Fruit fly (Drosophila melanogaster): ENCODE measurements around the gene CG13919.

The CG13919 gene

dm6 chr3L:1668504-1668903 lies 23.2 kb downstream of the CG13919 start, which contains the start of gene RpL23A:
Gene RpL23A, minus strand, starts transcription at chr3L:1668654.
- TF ChIP-seq CG9705 (GFP tag; optimal IDR thresholded peaks at IDR 0.05) (peak; percentile 94), woc (GFP tag; optimal IDR thresholded peaks at IDR 0.05) (peak; percentile 32), rgr (GFP tag; optimal IDR thresholded peaks at IDR 0.05) (peak; percentile 96), Sp1 (GFP tag; optimal IDR thresholded peaks at IDR 0.05) (peak; percentile 89), Hr83 (GFP tag; optimal IDR thresholded peaks at IDR 0.05; ENCODE audit: poor library complexity, severe bottlenecking) (peak; percentile 97), Vsx2 (GFP tag; optimal IDR thresholded peaks at IDR 0.05; ENCODE audit: partially characterized antibody) (peak; percentile 93), psq (GFP tag; optimal IDR thresholded peaks at IDR 0.05) (peak; percentile 84), jim (GFP tag; optimal IDR thresholded peaks at IDR 0.05) (peak; percentile 64), sv (GFP tag; optimal IDR thresholded peaks at IDR 0.05) (peak; percentile 95), Myc (optimal IDR thresholded peaks at IDR 0.05) (peak; percentile 8), sage (GFP tag; optimal IDR thresholded peaks at IDR 0.05) (peak; percentile 6), N (GFP tag; optimal IDR thresholded peaks at IDR 0.05) (no peak), Hnf4 (GFP tag; optimal IDR thresholded peaks at IDR 0.05) (no peak), Dif (GFP tag; optimal IDR thresholded peaks at IDR 0.05; ENCODE audit: partially characterized antibody) (peak; percentile 59), foxo (GFP tag; optimal IDR thresholded peaks at IDR 0.05) (peak in 1 of 2 experiments; percentile 91), dl (GFP tag; optimal IDR thresholded peaks at IDR 0.05; ENCODE audit: insufficient read depth in 1 of 2, partially characterized antibody in 2 of 2) (peak; percentile 4 to 13), Mio (GFP tag; optimal IDR thresholded peaks at IDR 0.05) (peak; percentile 80), tai (GFP tag; optimal IDR thresholded peaks at IDR 0.05) (no peak), Dfd (GFP tag; optimal IDR thresholded peaks at IDR 0.05) (no peak), GATAd (GFP tag; optimal IDR thresholded peaks at IDR 0.05) (peak; percentile 48), pan (optimal IDR thresholded peaks at IDR 0.05) (no peak), Hr78 (GFP tag; optimal IDR thresholded peaks at IDR 0.05) (no peak), brk (GFP tag; optimal IDR thresholded peaks at IDR 0.05) (no peak), ey (GFP tag; optimal IDR thresholded peaks at IDR 0.05) (peak; percentile 81), Jra (GFP tag; optimal IDR thresholded peaks at IDR 0.05) (peak; percentile 56), br (GFP tag; optimal IDR thresholded peaks at IDR 0.05) (peak; percentile 93), Abd-B (GFP tag; optimal IDR thresholded peaks at IDR 0.05) (no peak), OdsH (GFP tag; optimal IDR thresholded peaks at IDR 0.05) (peak; percentile 88), fru (GFP tag; optimal IDR thresholded peaks at IDR 0.05) (peak; percentile 89), HLH106 (tag; optimal IDR thresholded peaks at IDR 0.05) (peak; percentile 89), Rel (GFP tag; optimal IDR thresholded peaks at IDR 0.05) (no peak), Rel (tag; optimal IDR thresholded peaks at IDR 0.05) (peak; percentile 70), h (GFP tag; optimal IDR thresholded peaks at IDR 0.05) (peak; percentile 92), usp (GFP tag; optimal IDR thresholded peaks at IDR 0.05) (no peak), CrebA (GFP tag; optimal IDR thresholded peaks at IDR 0.05; ENCODE audit: borderline replicate concordance) (no peak), dsf (GFP tag; optimal IDR thresholded peaks at IDR 0.05; ENCODE audit: borderline replicate concordance) (peak; percentile 53), CG32264 (GFP tag; optimal IDR thresholded peaks at IDR 0.05) (peak; percentile 77), lola (GFP tag; optimal IDR thresholded peaks at IDR 0.05) (no peak), dmrt93B (GFP tag; optimal IDR thresholded peaks at IDR 0.05) (peak; percentile 96)

DNA sequence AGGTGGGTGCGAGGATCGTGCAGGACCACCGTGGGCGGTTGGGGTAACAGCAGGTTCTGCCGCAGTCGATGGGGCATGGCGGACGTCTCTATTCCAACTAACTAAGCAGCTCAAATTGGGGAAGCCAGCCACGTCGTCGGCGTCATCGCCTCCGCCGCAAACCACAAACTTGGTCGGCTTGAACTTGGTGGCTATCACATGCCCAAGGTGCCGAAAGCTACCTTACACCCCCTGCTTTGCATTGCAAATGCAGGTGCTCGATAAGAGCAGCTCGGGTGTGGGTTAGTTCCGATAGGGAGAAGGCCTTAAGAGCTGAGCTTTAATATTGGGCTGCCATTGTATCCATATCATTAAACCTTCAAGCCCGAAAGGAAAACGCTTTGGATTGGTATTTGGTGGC lies 24.7 kb downstream of the CG13919 start, which contains the start of gene RabX5:
RabX5 (minus strand) TSS at position 101 of the 400 bp plus-strand sequence.
- TF ChIP-seq pan (optimal IDR thresholded peaks at IDR 0.05) (no peak), woc (GFP tag; optimal IDR thresholded peaks at IDR 0.05) (no peak), GATAd (GFP tag; optimal IDR thresholded peaks at IDR 0.05) (no peak), rgr (GFP tag; optimal IDR thresholded peaks at IDR 0.05) (no peak), Dif (GFP tag; optimal IDR thresholded peaks at IDR 0.05; ENCODE audit: partially characterized antibody) (no peak), Mio (GFP tag; optimal IDR thresholded peaks at IDR 0.05) (no peak), sage (GFP tag; optimal IDR thresholded peaks at IDR 0.05) (no peak), h (GFP tag; optimal IDR thresholded peaks at IDR 0.05) (no peak), sv (GFP tag; optimal IDR thresholded peaks at IDR 0.05) (no peak), Hnf4 (GFP tag; optimal IDR thresholded peaks at IDR 0.05) (no peak), fru (GFP tag; optimal IDR thresholded peaks at IDR 0.05) (no peak), lola (GFP tag; optimal IDR thresholded peaks at IDR 0.05) (no peak), tai (GFP tag; optimal IDR thresholded peaks at IDR 0.05) (no peak)
